Worm (Caenorhabditis elegans) whole organism, L1 larva: ENCODE results near the gene nhr-153.

Source experiments
- C34B4.2 ChIP-seq: sonication (generic microtip); optimal IDR thresholded peaks from 2 replicates; lab custom pipeline; 2017; ENCODE audit warnings: mild to moderate bottlenecking, missing genetic modification characterization, missing compliant biosample characterization
- F16B12.6 ChIP-seq: fragments of 150-350 bp; optimal IDR thresholded peaks from 2 replicates; lab custom pipeline; 2014; ENCODE audit warnings: missing biosample characterization, missing genetic modification characterization
- Y116A8C.19 ChIP-seq: sonication (generic microtip); optimal IDR thresholded peaks from 2 replicates; lab custom pipeline; 2016; ENCODE audit warnings: missing compliant biosample characterization, missing genetic modification characterization, borderline replicate concordance
- blmp-1 ChIP-seq: fragments of 150-350 bp; optimal IDR thresholded peaks from 2 replicates; lab custom pipeline; 2014; ENCODE audit warnings: missing biosample characterization, missing genetic modification characterization
- ceh-63 ChIP-seq: fragments of 200-800 bp; sonication (Bioruptor generic); optimal IDR thresholded peaks from 2 replicates; lab custom pipeline; 2018; ENCODE audit warnings: mild to moderate bottlenecking, missing genetic modification characterization, missing compliant biosample characterization
- ceh-90 ChIP-seq: sonication (generic microtip); optimal IDR thresholded peaks from 2 replicates; lab custom pipeline; 2016; ENCODE audit warnings: missing genetic modification characterization, missing compliant biosample characterization
- ces-1 ChIP-seq: fragments of 150-350 bp; optimal IDR thresholded peaks from 2 replicates; lab custom pipeline; 2014; ENCODE audit warnings: missing biosample characterization, missing genetic modification reagents, missing genetic modification characterization
- dpl-1 ChIP-seq, 3 experiments: fragments of 150-350 bp in 2 of 3; sonication (generic microtip) in 1 of 3; optimal IDR thresholded peaks; 2 replicates each; lab custom pipeline; 2014 to 2017; ENCODE audit warnings: missing biosample characterization in 3 of 3, missing genetic modification characterization in 3 of 3, missing genetic modification reagents in 3 of 3
- dsc-1 ChIP-seq: sonication (generic microtip); optimal IDR thresholded peaks from 2 replicates; lab custom pipeline; 2016; ENCODE audit warnings: mild to moderate bottlenecking, missing genetic modification characterization, missing compliant biosample characterization
- efl-1 ChIP-seq, 4 experiments: fragments of 150-350 bp; optimal IDR thresholded peaks in 3 of 4; peaks in 1 of 4; 1 replicate in 1 of 4; 2 replicates in 3 of 4; lab custom pipeline; 2014; ENCODE audit warnings: missing biosample characterization in 2 of 4, missing genetic modification characterization in 2 of 4, missing genetic modification reagents in 2 of 4
- egl-13 ChIP-seq: sonication (generic microtip); optimal IDR thresholded peaks from 2 replicates; lab custom pipeline; 2016; ENCODE audit warnings: missing genotype, missing genetic modification reagents, missing genetic modification characterization, missing compliant biosample characterization
- egl-27 ChIP-seq, 2 experiments: fragments of 150-350 bp in 1 of 2; sonication (generic microtip); optimal IDR thresholded peaks; 3 replicates each; lab custom pipeline; 2017 to 2018; ENCODE audit warnings: missing biosample characterization in 2 of 2, missing genetic modification characterization in 2 of 2, missing genetic modification reagents in 2 of 2
- elt-2 ChIP-seq: sonication (generic microtip); optimal IDR thresholded peaks from 2 replicates; lab custom pipeline; 2016; ENCODE audit warnings: missing genetic modification characterization, mild to moderate bottlenecking, inconsistent platforms, missing compliant biosample characterization, missing genetic modification reagents
- elt-3 ChIP-seq, 6 experiments: fragments of 150-350 bp in 1 of 6; sonication (generic microtip); optimal IDR thresholded peaks; 2 replicates each; lab custom pipeline; 2017 to 2018; ENCODE audit warnings: missing biosample characterization in 6 of 6, missing genetic modification characterization in 6 of 6, inconsistent platforms in 1 of 6
- fkh-4 ChIP-seq: sonication (generic microtip); optimal IDR thresholded peaks from 2 replicates; lab custom pipeline; 2016; ENCODE audit warnings: missing compliant biosample characterization, missing genetic modification characterization, borderline replicate concordance
- hlh-4 ChIP-seq: sonication (generic microtip); optimal IDR thresholded peaks from 2 replicates; lab custom pipeline; 2016; ENCODE audit warnings: mild to moderate bottlenecking, missing genetic modification characterization, missing compliant biosample characterization
- jun-1 ChIP-seq: fragments of 150-350 bp; optimal IDR thresholded peaks from 2 replicates; lab custom pipeline; 2014; ENCODE audit warnings: missing biosample characterization, missing genetic modification reagents, missing genetic modification characterization
- lin-13 ChIP-seq: fragments of 150-350 bp; optimal IDR thresholded peaks from 2 replicates; lab custom pipeline; 2014; ENCODE audit warnings: missing biosample characterization, missing genetic modification reagents, missing genetic modification characterization
- lin-14 ChIP-seq: fragments of 200-800 bp; sonication (Bioruptor generic); optimal IDR thresholded peaks from 2 replicates; lab custom pipeline; 2018; ENCODE audit warnings: mild to moderate bottlenecking, missing genetic modification characterization, moderate library complexity, missing compliant biosample characterization
- lin-15B ChIP-seq: fragments of 150-350 bp; sonication (generic microtip); optimal IDR thresholded peaks from 3 replicates; lab custom pipeline; 2014; ENCODE audit warnings: missing biosample characterization, missing genetic modification characterization
- lin-35 ChIP-seq, 2 experiments: fragments of 150-350 bp; optimal IDR thresholded peaks; 2 replicates each; lab custom pipeline; 2014; ENCODE audit warnings: missing biosample characterization in 2 of 2, missing genetic modification characterization in 2 of 2, missing genetic modification reagents in 2 of 2
- lsy-2 ChIP-seq, 2 experiments: fragments of 150-350 bp; optimal IDR thresholded peaks; 2 replicates each; lab custom pipeline; 2014; ENCODE audit warnings: missing biosample characterization in 2 of 2, missing genetic modification characterization in 2 of 2
- mab-9 ChIP-seq: fragments of 200-800 bp; sonication (Bioruptor generic); IDR thresholded peaks from 2 replicates; pipeline ENCODE4 v1.3.6; 2022; ENCODE audit warnings: missing genetic modification reagents, missing genetic modification characterization, missing compliant biosample characterization
- mdl-1 ChIP-seq, 2 experiments: fragments of 150-350 bp; optimal IDR thresholded peaks; 2 replicates each; lab custom pipeline; 2014 to 2017; ENCODE audit warnings: missing biosample characterization in 2 of 2, missing genetic modification characterization in 2 of 2, inconsistent platforms in 1 of 2
- nhr-11 ChIP-seq: fragments of 150-350 bp; optimal IDR thresholded peaks from 2 replicates; lab custom pipeline; 2014; ENCODE audit warnings: missing biosample characterization, missing genetic modification characterization
- nhr-12 ChIP-seq: sonication (generic microtip); optimal IDR thresholded peaks from 2 replicates; lab custom pipeline; 2017; ENCODE audit warnings: missing biosample characterization, missing genetic modification characterization
- nhr-19 ChIP-seq: fragments of 200-800 bp; sonication (Bioruptor generic); conservative IDR thresholded peaks from 2 replicates; pipeline ENCODE4 v1.3.6; 2022; ENCODE audit warnings: missing genetic modification characterization, missing compliant biosample characterization
- nhr-237 ChIP-seq: fragments of 150-350 bp; optimal IDR thresholded peaks from 2 replicates; lab custom pipeline; 2014; ENCODE audit warnings: missing biosample characterization, missing genetic modification characterization
- nhr-28 ChIP-seq: fragments of 150-350 bp; optimal IDR thresholded peaks from 2 replicates; lab custom pipeline; 2014; ENCODE audit warnings: missing biosample characterization, missing genetic modification characterization
- nhr-47 ChIP-seq: sonication (generic microtip); optimal IDR thresholded peaks from 2 replicates; lab custom pipeline; 2016; ENCODE audit warnings: mild to moderate bottlenecking, missing genetic modification characterization, moderate library complexity, missing compliant biosample characterization
- nhr-76 ChIP-seq: sonication (generic microtip); optimal IDR thresholded peaks from 2 replicates; lab custom pipeline; 2017; ENCODE audit warnings: missing biosample characterization, missing genetic modification characterization
- nhr-84 ChIP-seq: sonication (generic microtip); optimal IDR thresholded peaks from 2 replicates; lab custom pipeline; 2017; ENCODE audit warnings: missing biosample characterization, missing genetic modification characterization
- nhr-85 ChIP-seq: sonication (generic microtip); peaks from one replicate; lab custom pipeline; 2016; ENCODE audit warnings: missing genetic modification characterization, inconsistent platforms, missing compliant biosample characterization
- nhr-90 ChIP-seq: sonication (generic microtip); optimal IDR thresholded peaks from 2 replicates; lab custom pipeline; 2016; ENCODE audit warnings: mild to moderate bottlenecking, missing genetic modification characterization, missing compliant biosample characterization; ENCODE audit not compliant: poor library complexity
- pag-3 ChIP-seq: sonication (generic microtip); optimal IDR thresholded peaks from 2 replicates; lab custom pipeline; 2017; ENCODE audit warnings: missing genetic modification characterization, mild to moderate bottlenecking, missing compliant biosample characterization, antibody characterized with exemption, borderline replicate concordance; ENCODE audit not compliant: insufficient read depth
- pax-3 ChIP-seq: fragments of 200-800 bp; sonication (Bioruptor generic); optimal IDR thresholded peaks from 2 replicates; lab custom pipeline; 2018; ENCODE audit warnings: mild to moderate bottlenecking, missing genetic modification characterization, moderate library complexity, missing compliant biosample characterization
- rnt-1 ChIP-seq: sonication (generic microtip); optimal IDR thresholded peaks from 2 replicates; lab custom pipeline; 2016; ENCODE audit warnings: mild to moderate bottlenecking, missing genetic modification characterization, moderate library complexity, missing compliant biosample characterization
- skn-1 ChIP-seq: fragments of 150-350 bp; optimal IDR thresholded peaks from 2 replicates; lab custom pipeline; 2014; ENCODE audit warnings: missing biosample characterization, missing genetic modification characterization
- snu-23 ChIP-seq: sonication (generic microtip); optimal IDR thresholded peaks from 2 replicates; lab custom pipeline; 2016; ENCODE audit warnings: missing genetic modification characterization, missing compliant biosample characterization
- sptf-1 ChIP-seq: fragments of 150-350 bp; optimal IDR thresholded peaks from 2 replicates; lab custom pipeline; 2014; ENCODE audit warnings: missing biosample characterization, missing genetic modification characterization
- swsn-7 ChIP-seq: sonication (generic microtip); optimal IDR thresholded peaks from 2 replicates; lab custom pipeline; 2016; ENCODE audit warnings: missing genetic modification characterization, missing compliant biosample characterization
- tlp-1 ChIP-seq: fragments of 150-350 bp; optimal IDR thresholded peaks from 2 replicates; lab custom pipeline; 2014; ENCODE audit warnings: missing biosample characterization, missing genetic modification characterization
- unc-30 ChIP-seq: sonication (generic microtip); optimal IDR thresholded peaks from 2 replicates; lab custom pipeline; 2017; ENCODE audit warnings: missing biosample characterization, missing genetic modification characterization
- vab-15 ChIP-seq: sonication (generic microtip); optimal IDR thresholded peaks from 2 replicates; lab custom pipeline; 2017; ENCODE audit warnings: missing genotype, mild to moderate bottlenecking, missing genetic modification characterization, missing compliant biosample characterization
- xbp-1 ChIP-seq: sonication (generic microtip); optimal IDR thresholded peaks from 2 replicates; lab custom pipeline; 2016; ENCODE audit warnings: missing genetic modification characterization, missing compliant biosample characterization
- zag-1 ChIP-seq: fragments of 150-350 bp; optimal IDR thresholded peaks from 2 replicates; lab custom pipeline; 2014; ENCODE audit warnings: missing biosample characterization, missing genetic modification characterization
- ztf-4 ChIP-seq: fragments of 150-350 bp; optimal IDR thresholded peaks from 2 replicates; lab custom pipeline; 2014; ENCODE audit warnings: missing biosample characterization, missing genetic modification characterization

nhr-153 gene

DNA sequence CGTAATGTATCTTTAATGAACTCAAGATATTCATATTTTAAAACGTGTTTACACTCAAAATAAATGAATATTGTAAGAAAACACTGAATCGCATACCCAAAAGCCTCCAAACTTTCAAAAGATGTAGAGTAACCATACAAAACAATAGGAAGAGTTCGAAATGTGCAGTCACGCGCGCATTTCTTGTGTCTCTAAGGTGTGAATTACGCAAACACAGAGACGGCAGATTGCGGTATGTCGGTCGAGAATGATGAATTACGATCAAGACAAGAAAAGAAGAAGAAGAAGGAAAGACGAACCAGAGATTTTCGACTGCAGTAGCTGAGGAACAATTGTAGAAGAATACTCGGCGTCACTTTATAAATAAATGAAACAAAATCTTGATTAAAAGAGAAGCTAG lies 7.4 kb downstream of the nhr-153 start, which contains the start of gene lhpp-1:
lhpp-1 (minus strand) TSS at position 354 of the 400 bp plus-strand sequence.
- no peak for TF ChIP-seq vab-15 (tag; lab: Kevin White, UChicago)
- TF ChIP-seq dsc-1 (tag; lab: Kevin White, UChicago): no peak
- TF ChIP-seq sptf-1: no peak
- peak; percentile 20 to 61 (median 55) for TF ChIP-seq dpl-1 (GFP tag; optimal IDR thresholded peaks at IDR 0.05; lab: Kevin White, UChicago)
- no peak for TF ChIP-seq lin-13
- peak; percentile 68 for TF ChIP-seq blmp-1
- peak in 1 of 2 experiments; percentile 20 for TF ChIP-seq lsy-2 (tag; optimal IDR thresholded peaks at IDR 0.05; lab: Kevin White, UChicago)
- no peak for TF ChIP-seq swsn-7 (tag; lab: Kevin White, UChicago)
- no peak for TF ChIP-seq unc-30 (tag; lab: Kevin White, UChicago)
- no peak for TF ChIP-seq ces-1 (GFP tag; lab: Kevin White, UChicago)
- TF ChIP-seq nhr-90 (tag; lab: Kevin White, UChicago): no peak
- TF ChIP-seq ztf-4 (tag; lab: Kevin White, UChicago): no peak
- TF ChIP-seq efl-1 (optimal IDR thresholded peaks at IDR 0.05; lab: Kevin White, UChicago): peak in 1 of 2 experiments; percentile 30
- peak; percentile 34 to 93 for TF ChIP-seq efl-1 (GFP tag; optimal IDR thresholded peaks at IDR 0.05 in 1 of 2; lab: Kevin White, UChicago)
- TF ChIP-seq lin-35 (GFP tag; optimal IDR thresholded peaks at IDR 0.05; lab: Kevin White, UChicago): peak; percentile 48 to 78
- no peak for TF ChIP-seq mab-9 (GFP tag; lab: Robert Waterston, UW)
- TF ChIP-seq egl-27 (tag; optimal IDR thresholded peaks at IDR 0.05; lab: Kevin White, UChicago): no peak
- TF ChIP-seq lin-14 (GFP tag; lab: Kevin White, UChicago): peak; percentile 5
- no peak for TF ChIP-seq zag-1 (tag; lab: Kevin White, UChicago)
- TF ChIP-seq nhr-28: no peak
- TF ChIP-seq skn-1: peak; percentile 2
- no peak for TF ChIP-seq tlp-1
- TF ChIP-seq rnt-1 (tag; lab: Kevin White, UChicago): peak; percentile 19
- TF ChIP-seq nhr-85 (tag; lab: Kevin White, UChicago): peak; percentile 80
- TF ChIP-seq F16B12.6 (tag; lab: Kevin White, UChicago): peak; percentile 69
- no peak for TF ChIP-seq lin-15B (tag; lab: Kevin White, UChicago)
- TF ChIP-seq elt-3 (tag; optimal IDR thresholded peaks at IDR 0.05; lab: Kevin White, UChicago): peak in 1 of 6 experiments; percentile 12
- no peak for TF ChIP-seq fkh-4 (tag; lab: Kevin White, UChicago)
- no peak for TF ChIP-seq nhr-237 (tag; lab: Kevin White, UChicago)
- TF ChIP-seq nhr-47 (tag; lab: Kevin White, UChicago): no peak
- TF ChIP-seq pag-3 (tag; lab: Kevin White, UChicago): no peak
- TF ChIP-seq xbp-1: no peak
- no peak for TF ChIP-seq pax-3 (tag; lab: Kevin White, UChicago)
- peak in 1 of 2 experiments; percentile 14 for TF ChIP-seq mdl-1 (tag; optimal IDR thresholded peaks at IDR 0.05; lab: Kevin White, UChicago)
- no peak for TF ChIP-seq Y116A8C.19 (tag; lab: Kevin White, UChicago)
- TF ChIP-seq snu-23: peak; percentile 6
- no peak for TF ChIP-seq nhr-11 (tag; lab: Kevin White, UChicago)

DNA sequence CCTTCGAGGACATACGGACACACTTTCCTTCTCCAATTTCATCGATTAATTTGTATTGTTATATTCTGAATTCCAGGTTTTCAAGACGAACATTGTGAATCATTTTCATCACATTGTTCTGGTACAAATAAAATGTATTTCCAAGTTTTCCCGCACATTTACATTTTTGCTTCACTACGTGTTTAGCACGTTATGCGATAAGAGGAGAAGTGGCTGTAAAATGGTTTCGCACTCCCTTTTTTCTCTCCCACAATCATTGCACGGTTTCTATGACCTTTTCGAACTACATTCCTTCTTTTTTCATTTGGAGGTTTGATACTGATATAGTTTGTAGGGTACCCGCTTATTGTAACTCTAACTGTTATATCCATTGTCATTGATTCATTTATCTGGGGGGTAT lies 9.7 kb downstream of the nhr-153 start:
- TF ChIP-seq lin-14 (GFP tag; lab: Kevin White, UChicago) (peak; percentile 27), elt-2 (tag; lab: Kevin White, UChicago) (peak; percentile 11), nhr-85 (tag; lab: Kevin White, UChicago) (peak; percentile 28), ceh-90 (tag; lab: Kevin White, UChicago) (no peak)

DNA sequence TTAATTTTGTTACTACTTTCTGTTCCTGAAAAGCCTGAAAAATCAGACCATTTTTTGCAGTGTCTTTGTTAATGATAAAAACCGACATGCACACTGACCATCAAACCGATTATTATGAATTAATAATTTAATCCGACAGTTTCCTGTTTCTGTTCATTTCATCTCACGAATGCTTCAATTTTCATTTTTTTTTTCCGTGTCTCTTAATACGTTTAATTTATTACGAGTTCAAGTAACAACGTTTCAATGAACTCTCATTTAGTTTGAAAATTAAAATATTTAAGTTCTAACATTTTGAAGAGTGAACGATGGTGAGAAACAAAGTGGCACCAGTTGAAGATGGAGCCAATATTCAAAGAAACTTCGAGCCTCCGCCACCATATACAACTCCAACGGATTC lies 10.7 kb downstream of the nhr-153 start, which contains the start of gene spin-1:
spin-1 (plus strand) TSS at position 301 of the 400 bp plus-strand sequence.
- TF ChIP-seq nhr-12 (no peak), nhr-84 (tag; lab: Kevin White, UChicago) (no peak), lin-15B (tag; lab: Kevin White, UChicago) (no peak), ztf-4 (tag; lab: Kevin White, UChicago) (no peak), nhr-76 (no peak), C34B4.2 (tag; lab: Kevin White, UChicago) (no peak), swsn-7 (tag; lab: Kevin White, UChicago) (no peak), ceh-63 (GFP tag; lab: Kevin White, UChicago) (no peak), skn-1 (no peak), efl-1 (optimal IDR thresholded peaks at IDR 0.05; lab: Kevin White, UChicago) (no peak), efl-1 (GFP tag; optimal IDR thresholded peaks at IDR 0.05 in 1 of 2; lab: Kevin White, UChicago) (no peak), egl-13 (tag; lab: Kevin White, UChicago) (no peak), jun-1 (tag; lab: Kevin White, UChicago) (no peak), hlh-4 (no peak), ceh-90 (tag; lab: Kevin White, UChicago) (no peak), lsy-2 (tag; optimal IDR thresholded peaks at IDR 0.05; lab: Kevin White, UChicago) (no peak), nhr-19 (no peak), nhr-47 (tag; lab: Kevin White, UChicago) (no peak)
- TF ChIP-seq, all 84 proteins: peak for 0
